Worm (Caenorhabditis elegans): ENCODE data around the gene T01B4.3.
A peak's percentile ranks its signal among the peaks of the same experiment; 100 is the strongest.

Gene T01B4.3

DNA sequence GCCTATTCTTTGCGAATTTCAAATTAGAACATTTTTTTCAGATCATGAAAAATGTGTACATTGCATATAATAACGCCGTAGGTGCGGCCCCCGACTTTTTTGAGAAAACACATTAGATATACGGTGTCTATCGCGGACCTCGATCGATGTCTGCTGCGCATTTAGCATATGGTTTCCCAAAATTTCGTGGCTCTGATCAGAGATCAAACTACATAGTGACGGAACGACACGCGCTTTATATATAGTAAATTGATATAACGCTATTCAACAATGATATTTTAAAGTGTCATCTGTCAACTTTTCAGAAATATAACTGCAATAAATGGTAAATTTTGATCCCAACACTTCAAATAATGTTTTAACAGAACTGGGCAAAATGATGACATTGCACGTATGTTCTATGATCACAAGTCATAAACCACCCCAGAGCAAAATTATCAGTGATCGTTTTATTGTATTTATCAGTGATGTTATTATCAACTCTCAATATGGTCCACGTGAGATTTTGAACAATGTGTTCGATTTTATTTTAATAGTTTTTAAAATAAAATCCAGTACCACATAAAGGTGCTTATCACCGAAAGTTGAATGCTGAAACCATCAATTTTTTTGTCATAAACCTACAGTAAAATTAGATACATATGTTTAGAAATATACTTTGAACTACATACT is 28.8 kb upstream of the T01B4.3 start:
- TF ChIP-seq pqm-1 (tag; optimal IDR thresholded peaks at IDR 0.05), result peak; percentile 98
- TF ChIP-seq elt-1 (tag; optimal IDR thresholded peaks at IDR 0.05), result no peak
- TF ChIP-seq skn-1 (tag; optimal IDR thresholded peaks at IDR 0.05), result peak; percentile 87
- no peak for TF ChIP-seq aly-2 (tag; optimal IDR thresholded peaks at IDR 0.05)
- TF ChIP-seq egl-27 (tag; optimal IDR thresholded peaks at IDR 0.05), result no peak
- no peak for TF ChIP-seq unc-62 (GFP tag; optimal IDR thresholded peaks at IDR 0.05)
- TF ChIP-seq pha-4 (tag; optimal IDR thresholded peaks at IDR 0.05), result peak; percentile 45
- TF ChIP-seq hmg-11 (tag; optimal IDR thresholded peaks at IDR 0.05), result no peak
- peak; percentile 20 for TF ChIP-seq jun-1 (tag; optimal IDR thresholded peaks at IDR 0.05)
- TF ChIP-seq elt-2 (tag; optimal IDR thresholded peaks at IDR 0.05), result peak; percentile 96
- TF ChIP-seq ztf-4 (tag; optimal IDR thresholded peaks at IDR 0.05), result no peak

DNA sequence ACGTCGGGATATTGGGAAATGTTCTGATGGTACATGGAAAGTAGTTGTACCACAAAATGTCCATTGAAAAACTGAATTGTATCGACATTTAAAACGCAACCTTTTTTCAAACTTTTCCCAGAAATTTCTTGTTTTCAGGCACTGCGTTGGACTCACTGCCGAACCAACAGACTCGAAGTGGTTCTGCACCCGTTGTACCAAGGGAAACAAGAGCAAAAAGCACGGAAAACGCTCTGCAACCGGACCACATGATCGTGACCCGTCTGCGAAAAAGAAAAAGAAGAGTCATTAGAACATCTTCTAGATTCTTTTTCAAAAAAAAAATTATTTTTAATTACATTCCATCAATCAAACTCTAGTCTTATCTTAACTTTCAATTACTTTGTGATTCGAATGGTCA is 27.8 kb upstream of the T01B4.3 start:
- TF ChIP-seq eor-1 (tag; optimal IDR thresholded peaks at IDR 0.05) (no peak), ceh-82 (tag; optimal IDR thresholded peaks at IDR 0.05) (no peak), nhr-25 (tag; optimal IDR thresholded peaks at IDR 0.05) (no peak), fkh-10 (GFP tag; optimal IDR thresholded peaks at IDR 0.05) (peak; percentile 88), ama-1 (optimal IDR thresholded peaks at IDR 0.05) (no peak)

DNA sequence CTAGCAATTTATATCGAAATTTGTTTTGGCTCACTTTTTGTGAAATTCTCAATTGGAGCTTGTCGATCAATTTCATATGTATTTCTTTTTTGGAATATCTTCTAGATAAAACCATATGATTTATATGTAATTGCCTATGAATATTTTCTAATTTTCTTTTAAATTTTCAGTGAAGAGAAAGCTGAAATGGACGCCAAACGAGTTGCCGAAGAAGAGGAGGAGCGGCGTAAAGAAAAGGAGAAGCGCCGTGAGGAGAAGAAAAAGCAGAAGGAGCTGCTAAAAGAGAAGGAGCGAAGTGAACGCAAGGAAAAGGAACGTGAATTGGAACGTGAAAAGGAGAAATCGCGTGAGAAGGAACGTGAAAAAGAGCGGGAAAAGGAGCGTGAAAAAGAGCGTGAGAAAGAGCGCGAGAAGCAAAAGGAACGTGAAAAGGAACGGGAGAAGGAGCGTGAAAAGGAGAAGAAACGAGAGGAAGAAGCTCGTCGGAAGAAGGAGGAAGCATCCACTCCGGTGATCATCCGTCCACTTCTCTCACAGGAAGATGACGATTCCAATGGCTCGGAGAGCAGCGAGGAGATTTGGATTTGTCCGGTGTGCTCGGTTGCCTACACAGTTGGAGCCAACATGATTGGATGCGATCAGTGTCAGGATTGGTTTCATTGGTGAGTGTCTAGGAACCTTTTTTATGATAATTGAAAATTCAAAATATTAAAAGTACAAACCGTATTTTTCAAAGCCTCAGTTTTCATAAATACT is 26.5 kb upstream of the T01B4.3 start:
- TF ChIP-seq fkh-10 (GFP tag; optimal IDR thresholded peaks at IDR 0.05) (peak; percentile 95), hmg-11 (tag; optimal IDR thresholded peaks at IDR 0.05) (no peak), ztf-4 (tag; optimal IDR thresholded peaks at IDR 0.05) (no peak)

DNA sequence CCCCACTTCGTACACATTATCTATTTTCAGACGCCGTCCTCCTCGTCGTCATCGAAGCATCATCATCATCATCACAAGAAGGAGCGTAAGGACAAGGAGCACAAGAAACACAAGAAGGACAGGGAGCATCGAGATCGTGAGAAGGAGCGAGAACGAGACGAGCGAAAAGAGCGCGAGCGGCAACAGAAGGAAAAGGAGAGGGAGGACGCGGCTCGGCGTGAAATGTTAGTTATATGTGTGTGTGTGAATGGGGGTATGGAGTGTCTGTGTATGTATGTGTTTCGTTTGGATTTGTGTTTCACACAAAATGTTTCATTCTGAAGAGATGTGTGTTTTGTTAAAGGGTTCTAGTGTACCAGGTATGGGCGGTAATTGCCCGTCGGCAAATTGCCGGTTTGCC is 24.7 kb upstream of the T01B4.3 start:
- TF ChIP-seq lin-39 (tag; optimal IDR thresholded peaks at IDR 0.05) (peak; percentile 31), nhr-25 (tag; optimal IDR thresholded peaks at IDR 0.05) (no peak), pqm-1 (tag; optimal IDR thresholded peaks at IDR 0.05) (no peak), nhr-12 (tag; optimal IDR thresholded peaks at IDR 0.05) (no peak), fkh-10 (GFP tag; optimal IDR thresholded peaks at IDR 0.05) (no peak), jun-1 (tag; optimal IDR thresholded peaks at IDR 0.05) (no peak), fos-1 (tag; optimal IDR thresholded peaks at IDR 0.05) (no peak), elt-1 (tag; optimal IDR thresholded peaks at IDR 0.05) (no peak), aly-2 (tag; optimal IDR thresholded peaks at IDR 0.05) (no peak), sea-2 (GFP tag; optimal IDR thresholded peaks at IDR 0.05) (no peak), nhr-28 (tag; optimal IDR thresholded peaks at IDR 0.05) (no peak), ZK546.5 (tag; optimal IDR thresholded peaks at IDR 0.05) (no peak), unc-62 (GFP tag; optimal IDR thresholded peaks at IDR 0.05) (no peak), R02D3.7 (tag; optimal IDR thresholded peaks at IDR 0.05) (no peak), nhr-237 (tag; optimal IDR thresholded peaks at IDR 0.05) (no peak), eor-1 (tag; optimal IDR thresholded peaks at IDR 0.05) (no peak), hmg-11 (tag; optimal IDR thresholded peaks at IDR 0.05) (peak; percentile 62)

DNA sequence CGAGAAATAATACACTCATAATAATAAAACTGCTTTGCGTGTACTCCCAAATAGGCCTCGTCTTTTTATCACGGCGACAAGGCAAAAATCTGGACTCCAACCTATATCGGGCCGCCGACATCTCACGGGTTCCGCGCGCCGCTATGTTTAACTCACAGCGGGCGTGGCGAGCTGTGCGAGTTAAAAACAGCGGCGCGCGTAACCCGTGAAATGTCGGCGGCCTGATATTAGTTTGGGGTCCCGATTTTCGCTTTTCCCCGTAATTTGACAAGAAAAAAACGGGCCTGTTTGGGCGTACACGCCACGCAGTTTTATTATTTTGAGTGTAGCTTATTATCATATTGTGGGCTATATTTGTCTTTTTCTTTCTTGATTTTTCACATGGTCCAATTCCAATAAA is 24.3 kb upstream of the T01B4.3 start:
- no peak for TF ChIP-seq nhr-12 (tag; optimal IDR thresholded peaks at IDR 0.05)
- no peak for TF ChIP-seq elt-2 (tag; optimal IDR thresholded peaks at IDR 0.05)
- no peak for TF ChIP-seq ceh-9 (tag; optimal IDR thresholded peaks at IDR 0.05)
- TF ChIP-seq snpc-4 (tag; optimal IDR thresholded peaks at IDR 0.05), result peak; percentile 4
- TF ChIP-seq ztf-11 (tag; optimal IDR thresholded peaks at IDR 0.05), result no peak

DNA sequence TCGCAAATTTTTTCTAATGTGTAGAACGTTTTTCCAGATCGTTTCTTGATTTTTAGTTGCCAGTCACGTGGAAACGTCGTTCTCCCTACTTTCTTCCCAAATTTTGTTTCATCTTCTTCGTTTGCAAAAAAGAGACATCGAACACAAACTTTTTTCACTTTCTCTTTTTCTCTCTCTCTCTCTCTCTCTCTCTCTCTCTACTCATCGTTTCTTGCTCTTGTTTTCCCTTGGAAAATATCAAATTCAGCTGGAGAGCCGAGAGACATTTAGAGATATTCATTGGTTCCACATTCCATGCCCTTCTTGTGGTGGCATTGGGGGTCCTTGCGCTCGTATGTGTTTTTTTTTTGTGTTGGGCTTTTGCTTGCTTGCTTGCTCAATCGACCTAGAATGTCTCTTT is 21.7 kb upstream of the T01B4.3 start:
- TF ChIP-seq nfya-1 (tag; optimal IDR thresholded peaks at IDR 0.05; ENCODE audit: insufficient read depth) (peak; percentile 50), lin-15B (tag; optimal IDR thresholded peaks at IDR 0.05) (peak; percentile 30), fkh-10 (GFP tag; optimal IDR thresholded peaks at IDR 0.05) (no peak), sea-2 (GFP tag; optimal IDR thresholded peaks at IDR 0.05) (no peak), egl-5 (tag; optimal IDR thresholded peaks at IDR 0.05) (no peak), egl-27 (tag; optimal IDR thresholded peaks at IDR 0.05) (no peak), pha-4 (tag; optimal IDR thresholded peaks at IDR 0.05) (peak; percentile 8), fkh-2 (tag; optimal IDR thresholded peaks at IDR 0.05) (no peak), nhr-12 (tag; optimal IDR thresholded peaks at IDR 0.05) (no peak), hmg-11 (tag; optimal IDR thresholded peaks at IDR 0.05) (peak; percentile 12), zag-1 (tag; optimal IDR thresholded peaks at IDR 0.05) (no peak), elt-1 (tag; optimal IDR thresholded peaks at IDR 0.05) (no peak), nhr-11 (tag; optimal IDR thresholded peaks at IDR 0.05) (no peak), tbx-2 (tag; optimal IDR thresholded peaks at IDR 0.05) (no peak), nhr-76 (tag; optimal IDR thresholded peaks at IDR 0.05) (no peak), elt-3 (tag; optimal IDR thresholded peaks at IDR 0.05) (no peak), unc-39 (tag; optimal IDR thresholded peaks at IDR 0.05) (no peak), lin-39 (tag; optimal IDR thresholded peaks at IDR 0.05) (peak; percentile 29), nhr-77 (tag; optimal IDR thresholded peaks at IDR 0.05) (no peak), unc-62 (GFP tag; optimal IDR thresholded peaks at IDR 0.05) (no peak)
